Worm (Caenorhabditis elegans) whole organism, L2 larva: Measurements from ENCODE around the gene tftc-5.

ENCODE experiments used
- C34F6.9 ChIP-seq: fragments of 150-350 bp; optimal IDR thresholded peaks from 2 replicates; lab custom pipeline; 2014; ENCODE audit warnings: missing biosample characterization, missing genetic modification characterization
- F13H6.1 ChIP-seq: sonication (generic microtip); optimal IDR thresholded peaks from 2 replicates; lab custom pipeline; 2016; ENCODE audit warnings: missing genetic modification characterization, missing compliant biosample characterization
- R02D3.7 ChIP-seq: fragments of 150-350 bp; optimal IDR thresholded peaks from 2 replicates; lab custom pipeline; 2014; ENCODE audit warnings: missing biosample characterization, missing genetic modification characterization
- Y55F3AM.14 ChIP-seq: fragments of 200-800 bp; sonication (Bioruptor generic); optimal IDR thresholded peaks from 2 replicates; lab custom pipeline; 2018; ENCODE audit warnings: mild to moderate bottlenecking, missing genetic modification characterization, missing compliant biosample characterization
- ZK546.5 ChIP-seq: sonication (generic microtip); optimal IDR thresholded peaks from 2 replicates; lab custom pipeline; 2017; ENCODE audit warnings: missing biosample characterization, missing genetic modification characterization
- alr-1 ChIP-seq: fragments of 150-350 bp; optimal IDR thresholded peaks from 2 replicates; lab custom pipeline; 2014; ENCODE audit warnings: missing biosample characterization, missing genetic modification characterization
- aly-2 ChIP-seq: fragments of 150-350 bp; optimal IDR thresholded peaks from 2 replicates; lab custom pipeline; 2014; ENCODE audit warnings: missing biosample characterization, missing genetic modification characterization
- ama-1 ChIP-seq: fragments of 150-350 bp; optimal IDR thresholded peaks from 2 replicates; lab custom pipeline; 2018; ENCODE audit warnings: inconsistent platforms
- blmp-1 ChIP-seq: sonication (generic microtip); optimal IDR thresholded peaks from 2 replicates; lab custom pipeline; 2017; ENCODE audit warnings: missing genetic modification characterization, mild to moderate bottlenecking, missing compliant biosample characterization, antibody characterized with exemption, moderate library complexity; ENCODE audit not compliant: insufficient read depth
- ceh-16 ChIP-seq: fragments of 150-350 bp; optimal IDR thresholded peaks from 2 replicates; lab custom pipeline; 2014; ENCODE audit warnings: missing biosample characterization, missing genetic modification characterization
- ceh-82 ChIP-seq: fragments of 150-350 bp; optimal IDR thresholded peaks from 2 replicates; lab custom pipeline; 2014; ENCODE audit warnings: missing biosample characterization, missing genetic modification characterization
- crh-2 ChIP-seq: sonication (generic microtip); optimal IDR thresholded peaks from 2 replicates; lab custom pipeline; 2017; ENCODE audit warnings: missing biosample characterization, missing genetic modification characterization
- dmd-4 ChIP-seq: sonication (generic microtip); optimal IDR thresholded peaks from 2 replicates; lab custom pipeline; 2017; ENCODE audit warnings: missing biosample characterization, missing genetic modification characterization
- egl-27 ChIP-seq: sonication (generic microtip); optimal IDR thresholded peaks from 3 replicates; lab custom pipeline; 2017; ENCODE audit warnings: missing biosample characterization, missing genetic modification reagents, missing genetic modification characterization
- elt-1 ChIP-seq: fragments of 150-350 bp; optimal IDR thresholded peaks from 2 replicates; lab custom pipeline; 2014; ENCODE audit warnings: missing biosample characterization, missing genetic modification characterization
- fos-1 ChIP-seq: fragments of 150-350 bp; optimal IDR thresholded peaks from 2 replicates; lab custom pipeline; 2014; ENCODE audit warnings: missing biosample characterization, missing genetic modification characterization
- gmeb-1 ChIP-seq: fragments of 150-350 bp; optimal IDR thresholded peaks from 2 replicates; lab custom pipeline; 2014; ENCODE audit warnings: missing biosample characterization, missing genetic modification characterization
- lin-11 ChIP-seq: fragments of 150-350 bp; sonication (generic microtip); optimal IDR thresholded peaks from 2 replicates; lab custom pipeline; 2014; ENCODE audit warnings: missing biosample characterization, missing genetic modification characterization, inconsistent platforms, mixed read lengths
- lin-13 ChIP-seq: fragments of 150-350 bp; optimal IDR thresholded peaks from 2 replicates; lab custom pipeline; 2014; ENCODE audit warnings: missing biosample characterization, missing genetic modification reagents, missing genetic modification characterization
- lin-39 ChIP-seq: fragments of 150-350 bp; optimal IDR thresholded peaks from 2 replicates; lab custom pipeline; 2014; ENCODE audit warnings: missing biosample characterization, missing genetic modification reagents, missing genetic modification characterization
- lsy-2 ChIP-seq, 2 experiments: fragments of 150-350 bp in 1 of 2; sonication (generic microtip) in 1 of 2; optimal IDR thresholded peaks; 2 replicates each; lab custom pipeline; 2014 to 2017; ENCODE audit warnings: missing biosample characterization in 2 of 2, missing genetic modification characterization in 2 of 2
- mab-5 ChIP-seq: fragments of 150-350 bp; optimal IDR thresholded peaks from 2 replicates; lab custom pipeline; 2014; ENCODE audit warnings: missing biosample characterization, missing genetic modification characterization
- mbf-1 ChIP-seq: sonication (generic microtip); optimal IDR thresholded peaks from 2 replicates; lab custom pipeline; 2017; ENCODE audit warnings: missing biosample characterization, missing genetic modification characterization
- mdl-1 ChIP-seq, 2 experiments: fragments of 150-350 bp in 1 of 2; sonication (generic microtip) in 1 of 2; optimal IDR thresholded peaks; 2 replicates each; lab custom pipeline; 2017; ENCODE audit warnings: missing biosample characterization in 2 of 2, missing genetic modification characterization in 2 of 2
- nhr-10 ChIP-seq: sonication (generic microtip); optimal IDR thresholded peaks from 2 replicates; lab custom pipeline; 2017; ENCODE audit warnings: missing biosample characterization, missing genetic modification characterization
- nhr-11 ChIP-seq: fragments of 150-350 bp; optimal IDR thresholded peaks from 2 replicates; lab custom pipeline; 2014; ENCODE audit warnings: missing biosample characterization, missing genetic modification characterization
- nhr-12 ChIP-seq: fragments of 150-350 bp; optimal IDR thresholded peaks from 2 replicates; lab custom pipeline; 2014; ENCODE audit warnings: missing biosample characterization, missing genetic modification characterization
- nhr-129 ChIP-seq: fragments of 150-350 bp; optimal IDR thresholded peaks from 2 replicates; lab custom pipeline; 2014; ENCODE audit warnings: missing biosample characterization, missing genetic modification characterization
- nhr-21 ChIP-seq: fragments of 150-350 bp; optimal IDR thresholded peaks from 2 replicates; lab custom pipeline; 2014; ENCODE audit warnings: missing biosample characterization, missing genetic modification characterization
- nhr-23 ChIP-seq: fragments of 150-350 bp; optimal IDR thresholded peaks from 2 replicates; lab custom pipeline; 2014; ENCODE audit warnings: missing biosample characterization, missing genetic modification reagents, missing genetic modification characterization
- nhr-237 ChIP-seq: fragments of 150-350 bp; optimal IDR thresholded peaks from 2 replicates; lab custom pipeline; 2014; ENCODE audit warnings: missing biosample characterization, missing genetic modification characterization
- nhr-25 ChIP-seq: fragments of 150-350 bp; sonication (generic microtip); optimal IDR thresholded peaks from 3 replicates; lab custom pipeline; 2014; ENCODE audit warnings: missing biosample characterization, missing genetic modification characterization
- nhr-77 ChIP-seq: fragments of 150-350 bp; optimal IDR thresholded peaks from 2 replicates; lab custom pipeline; 2014; ENCODE audit warnings: missing biosample characterization, missing genetic modification characterization
- sem-4 ChIP-seq: fragments of 150-350 bp; optimal IDR thresholded peaks from 2 replicates; lab custom pipeline; 2014; ENCODE audit warnings: missing biosample characterization, missing genetic modification reagents, missing genetic modification characterization
- skn-1 ChIP-seq: sonication (generic microtip); optimal IDR thresholded peaks from 2 replicates; lab custom pipeline; 2017; ENCODE audit warnings: missing biosample characterization, missing genetic modification characterization
- sma-3 ChIP-seq: sonication (generic microtip); optimal IDR thresholded peaks from 2 replicates; lab custom pipeline; 2016; ENCODE audit warnings: missing genetic modification reagents, missing genetic modification characterization, missing compliant biosample characterization
- sma-9 ChIP-seq, 2 experiments: fragments of 150-350 bp in 1 of 2; sonication (generic microtip) in 1 of 2; optimal IDR thresholded peaks; 2 replicates each; lab custom pipeline; 2014 to 2016; ENCODE audit warnings: missing genetic modification characterization in 2 of 2, mild to moderate bottlenecking in 1 of 2, missing biosample characterization in 1 of 2, missing compliant biosample characterization in 1 of 2, missing genetic modification reagents in 1 of 2, moderate library complexity in 1 of 2
- snpc-4 ChIP-seq: fragments of 150-350 bp; optimal IDR thresholded peaks from 2 replicates; lab custom pipeline; 2014; ENCODE audit warnings: missing biosample characterization, missing genetic modification characterization
- unc-39 ChIP-seq: fragments of 150-350 bp; optimal IDR thresholded peaks from 2 replicates; lab custom pipeline; 2014; ENCODE audit warnings: missing biosample characterization, missing genetic modification characterization
- unc-55 ChIP-seq: fragments of 150-350 bp; sonication (generic microtip); optimal IDR thresholded peaks from 3 replicates; lab custom pipeline; 2014; ENCODE audit warnings: missing biosample characterization, missing genetic modification reagents, missing genetic modification characterization
- unc-62 ChIP-seq: fragments of 150-350 bp; optimal IDR thresholded peaks from 2 replicates; lab custom pipeline; 2014; ENCODE audit warnings: missing biosample characterization, missing genetic modification reagents, missing genetic modification characterization
- zag-1 ChIP-seq: fragments of 150-350 bp; optimal IDR thresholded peaks from 2 replicates; lab custom pipeline; 2014; ENCODE audit warnings: missing biosample characterization, missing genetic modification characterization
- ztf-1 ChIP-seq: fragments of 200-800 bp; sonication (Bioruptor generic); conservative IDR thresholded peaks from 2 replicates; pipeline ENCODE4 v1.3.6; 2022; ENCODE audit warnings: missing genetic modification characterization, missing compliant biosample characterization
- ztf-11 ChIP-seq: sonication (generic microtip); optimal IDR thresholded peaks from 2 replicates; lab custom pipeline; 2017; ENCODE audit warnings: missing biosample characterization, missing genetic modification characterization

Gene tftc-5

DNA sequence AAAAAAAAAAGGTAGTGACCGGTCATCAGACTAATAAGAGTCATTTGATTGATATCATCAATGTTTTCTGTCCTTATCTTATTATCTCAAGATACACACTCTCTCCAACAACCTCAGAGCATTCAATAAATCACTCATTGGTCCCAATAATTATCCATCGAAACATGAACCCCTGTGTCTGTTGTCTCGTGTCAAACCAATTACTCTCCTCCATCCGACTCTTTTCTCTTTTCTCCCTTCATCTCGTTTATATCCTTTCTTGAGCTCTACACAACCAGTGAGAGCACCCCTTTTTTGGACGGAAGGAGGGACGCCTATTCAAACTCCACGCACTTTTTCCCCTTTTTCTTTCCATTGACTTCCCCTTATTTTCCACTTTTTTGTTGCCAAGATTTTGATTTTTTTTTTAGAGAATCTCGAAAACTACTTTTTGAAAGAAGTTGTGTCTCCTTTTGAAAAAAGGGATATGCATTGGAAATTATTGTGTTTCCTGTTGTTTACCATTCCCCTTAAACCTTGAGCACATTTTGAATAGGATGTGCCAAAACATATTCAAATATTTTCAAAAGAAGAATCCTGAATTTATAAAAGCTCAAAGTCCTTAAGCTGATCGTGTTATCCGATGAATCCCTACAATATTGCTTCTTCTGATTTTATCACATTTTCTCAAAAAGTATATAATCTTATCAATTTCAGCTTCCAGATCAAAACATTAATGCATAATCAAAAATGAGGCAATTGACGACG, 16.3 kb upstream of the tftc-5 start, which contains the start of gene pxd-1:
TSS of gene pxd-1 (plus strand) at position 697 of the 747 bp plus-strand sequence.
- TF ChIP-seq nhr-237 (tag; lab: Kevin White, UChicago) = no peak
- peak; percentile 65 for TF ChIP-seq sem-4 (tag; lab: Kevin White, UChicago)
- peak; percentile 29 for TF ChIP-seq F13H6.1 (tag; lab: Kevin White, UChicago)
- TF ChIP-seq mbf-1 = no peak
- TF ChIP-seq C34F6.9 = peak; percentile 49
- no peak for TF ChIP-seq fos-1 (tag; lab: Kevin White, UChicago)
- TF ChIP-seq nhr-23 (tag; lab: Kevin White, UChicago) = no peak
- TF ChIP-seq lsy-2 (tag; optimal IDR thresholded peaks at IDR 0.05; lab: Kevin White, UChicago) = peak; percentile 11 to 53
- TF ChIP-seq snpc-4 (tag; lab: Kevin White, UChicago) = no peak
- peak; percentile 75 for TF ChIP-seq mab-5
- TF ChIP-seq sma-9 (GFP tag; optimal IDR thresholded peaks at IDR 0.05; lab: Kevin White, UChicago) = peak; percentile 64
- no peak for TF ChIP-seq sma-9 (tag; optimal IDR thresholded peaks at IDR 0.05; lab: Kevin White, UChicago)
- no peak for TF ChIP-seq nhr-25 (tag; lab: Kevin White, UChicago)
- no peak for TF ChIP-seq sma-3 (GFP tag; lab: Kevin White, UChicago)
- TF ChIP-seq ama-1 (lab: Kevin White, UChicago) = no peak
- peak; percentile 56 for TF ChIP-seq nhr-129 (tag; lab: Kevin White, UChicago)
- peak; percentile 0 for TF ChIP-seq crh-2 (tag; lab: Kevin White, UChicago)
- no peak for TF ChIP-seq R02D3.7 (tag; lab: Kevin White, UChicago)
- TF ChIP-seq ztf-11 = no peak

- TF ChIP-seq lin-39 (tag; lab: Kevin White, UChicago) = no peak
- TF ChIP-seq elt-1 = no peak
- no peak for TF ChIP-seq ztf-11
- no peak for TF ChIP-seq gmeb-1 (tag; lab: Kevin White, UChicago)
- no peak for TF ChIP-seq nhr-77 (tag; lab: Kevin White, UChicago)
- no peak for TF ChIP-seq mbf-1
- TF ChIP-seq F13H6.1 (tag; lab: Kevin White, UChicago) = no peak
- no peak for TF ChIP-seq snpc-4 (tag; lab: Kevin White, UChicago)
- no peak for TF ChIP-seq ceh-82 (tag; lab: Kevin White, UChicago)
- no peak for TF ChIP-seq blmp-1 (tag; lab: Kevin White, UChicago)
Observed at ce11 chrIII:4007017-4007416, 14.9 kb upstream of the tftc-5 start.

ce11 chrIII:4009181-4009580, 12.8 kb upstream of the tftc-5 start:
- no peak for TF ChIP-seq nhr-10
- no peak for TF ChIP-seq zag-1 (tag; lab: Kevin White, UChicago)
- no peak for TF ChIP-seq elt-1
- no peak for TF ChIP-seq skn-1 (tag; lab: Kevin White, UChicago)
- no peak for TF ChIP-seq snpc-4 (tag; lab: Kevin White, UChicago)
- TF ChIP-seq fos-1 (tag; lab: Kevin White, UChicago) = no peak
- no peak for TF ChIP-seq nhr-12 (tag; lab: Kevin White, UChicago)
- no peak for TF ChIP-seq lin-11 (tag; lab: Kevin White, UChicago)
- TF ChIP-seq C34F6.9 = no peak
- no peak for TF ChIP-seq unc-39 (tag; lab: Kevin White, UChicago)
- TF ChIP-seq Y55F3AM.14 (GFP tag; lab: Kevin White, UChicago) = no peak
- TF ChIP-seq nhr-23 (tag; lab: Kevin White, UChicago) = no peak
- TF ChIP-seq ceh-16 = no peak
- TF ChIP-seq ZK546.5 (tag; lab: Kevin White, UChicago) = no peak
- TF ChIP-seq egl-27 (tag; lab: Kevin White, UChicago) = no peak
- TF ChIP-seq lin-13 = no peak

DNA sequence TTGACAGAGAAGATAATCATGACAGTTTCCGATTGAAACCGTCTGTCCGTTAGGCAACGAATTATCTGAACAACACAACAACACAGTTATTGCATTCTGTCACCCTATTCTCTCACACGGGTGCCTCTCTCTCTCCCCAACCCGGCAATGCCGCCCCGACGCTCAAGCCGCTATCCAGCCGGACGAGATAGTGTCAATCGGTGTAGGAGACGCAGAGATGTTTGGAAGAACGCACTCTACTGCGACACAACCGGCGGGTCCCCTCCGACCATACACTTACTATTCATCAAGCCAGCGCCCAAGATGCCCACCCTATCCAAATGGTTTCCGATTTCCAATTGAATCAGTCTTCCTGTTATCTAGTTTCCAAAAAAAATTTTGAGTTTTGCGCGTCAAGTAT, 11.8 kb upstream of the tftc-5 start:
- no peak for TF ChIP-seq sem-4 (tag; lab: Kevin White, UChicago)
- TF ChIP-seq ama-1 (lab: Kevin White, UChicago) = no peak
- TF ChIP-seq lin-13 = no peak
- TF ChIP-seq ztf-1 (GFP tag; lab: Robert Waterston, UW) = no peak
- TF ChIP-seq lin-11 (tag; lab: Kevin White, UChicago) = no peak
- no peak for TF ChIP-seq R02D3.7 (tag; lab: Kevin White, UChicago)
- no peak for TF ChIP-seq nhr-21 (tag; lab: Kevin White, UChicago)
- TF ChIP-seq lin-39 (tag; lab: Kevin White, UChicago) = no peak
- TF ChIP-seq dmd-4 (tag; lab: Kevin White, UChicago) = no peak
- no peak for TF ChIP-seq alr-1 (tag; lab: Kevin White, UChicago)
- TF ChIP-seq aly-2 (tag; lab: Kevin White, UChicago) = no peak
- no peak for TF ChIP-seq mdl-1 (tag; optimal IDR thresholded peaks at IDR 0.05; lab: Kevin White, UChicago)
- TF ChIP-seq nhr-129 (tag; lab: Kevin White, UChicago) = peak; percentile 13
- TF ChIP-seq C34F6.9 = no peak
- peak in 1 of 2 experiments; percentile 43 for TF ChIP-seq lsy-2 (tag; optimal IDR thresholded peaks at IDR 0.05; lab: Kevin White, UChicago)
- no peak for TF ChIP-seq ztf-11
- TF ChIP-seq sma-3 (GFP tag; lab: Kevin White, UChicago) = peak; percentile 5
- TF ChIP-seq elt-1 = no peak
- TF ChIP-seq egl-27 (tag; lab: Kevin White, UChicago) = peak; percentile 13
- TF ChIP-seq skn-1 (tag; lab: Kevin White, UChicago) = no peak
- no peak for TF ChIP-seq unc-62
- TF ChIP-seq nhr-11 (tag; lab: Kevin White, UChicago) = no peak
- no peak for TF ChIP-seq unc-55 (GFP tag; lab: Kevin White, UChicago)
- peak; percentile 7 for TF ChIP-seq nhr-25 (tag; lab: Kevin White, UChicago)
- TF ChIP-seq ceh-16 = peak; percentile 37
